Worm (Caenorhabditis elegans) whole organism, L4/young adult: ENCODE measurements around the gene irld-25.

Source experiments
- W03F9.2 ChIP-seq: fragments of 150-350 bp; optimal IDR thresholded peaks from 2 replicates; lab custom pipeline; 2014; ENCODE audit warnings: missing biosample characterization, missing genetic modification characterization
- dao-5 ChIP-seq: sonication (generic microtip); optimal IDR thresholded peaks from 2 replicates; lab custom pipeline; 2016; ENCODE audit warnings: missing genotype, missing genetic modification characterization, moderate library complexity, missing compliant biosample characterization
- him-1 ChIP-seq: sonication (generic microtip); optimal IDR thresholded peaks from 2 replicates; lab custom pipeline; 2016; ENCODE audit warnings: missing genotype, missing genetic modification reagents, missing genetic modification characterization, missing compliant biosample characterization

DNA sequence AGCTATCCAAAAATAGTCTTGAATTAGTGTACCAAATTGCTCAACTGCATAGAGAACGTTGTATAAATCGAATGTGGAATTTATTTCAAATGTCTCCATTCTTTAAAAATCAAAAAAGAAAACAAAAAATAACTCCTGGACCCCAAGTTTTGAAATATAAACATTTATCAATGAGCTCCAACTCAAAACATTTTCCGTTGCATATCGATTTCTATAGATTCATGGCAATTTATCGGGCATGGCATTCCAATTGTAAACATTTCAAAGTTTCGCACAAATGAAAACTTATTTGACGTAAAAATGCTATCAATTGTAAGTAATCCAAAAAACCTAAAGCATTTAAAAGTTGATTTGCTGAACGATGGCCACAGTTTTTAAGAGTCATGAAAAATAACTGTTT, 17.1 kb downstream of the irld-25 start, which contains the start of gene srw-12:
- TF ChIP-seq W03F9.2 (tag; lab: Kevin White, UChicago) (no peak), dao-5 (tag; lab: Kevin White, UChicago) (no peak), him-1 (tag; lab: Kevin White, UChicago) (no peak)
